Fruit fly (Drosophila melanogaster) Kc167 (cell line): ENCODE measurements around the gene Cdc42.

Experiments
- Myc ChIP-seq: fragments of >200 bp; optimal IDR thresholded peaks from 2 replicates; lab custom pipeline; 2017; ENCODE audit warnings: missing external identifiers
- Sin3A ChIP-seq: fragments of >200 bp; optimal IDR thresholded peaks from 2 replicates; lab custom pipeline; 2018; ENCODE audit warnings: missing external identifiers
- h ChIP-seq: fragments of >200 bp; optimal IDR thresholded peaks from 3 replicates; lab custom pipeline; 2018; ENCODE audit warnings: missing external identifiers
- insv ChIP-seq: fragments of >200 bp; optimal IDR thresholded peaks from 3 replicates; lab custom pipeline; 2018; ENCODE audit warnings: missing external identifiers
- psq ChIP-seq: fragments of >200 bp; optimal IDR thresholded peaks from 2 replicates; lab custom pipeline; 2017; ENCODE audit warnings: missing external identifiers
- ttk ChIP-seq: sonication (Bioruptor generic); optimal IDR thresholded peaks from 2 replicates; lab custom pipeline; 2017; ENCODE audit warnings: missing external identifiers

The Cdc42 gene

DNA sequence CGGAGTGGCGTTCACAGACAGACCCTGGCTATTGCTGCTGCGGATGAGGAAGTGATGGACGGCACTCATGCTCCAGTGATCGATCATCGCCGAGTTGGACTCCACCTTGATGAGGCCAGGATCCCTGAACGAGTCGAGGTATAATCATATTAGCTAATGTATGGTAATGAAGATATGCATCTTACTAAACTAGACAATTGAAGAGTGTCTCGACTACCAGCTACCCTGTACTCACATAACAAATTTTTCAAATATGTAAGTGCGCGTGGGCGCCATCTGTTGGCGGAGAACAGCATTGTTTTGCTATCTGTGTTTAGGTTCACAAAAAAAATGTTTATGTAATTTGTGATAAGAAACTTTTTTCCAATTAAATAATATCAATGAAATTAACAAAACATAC lies 17.7 kb upstream of the Cdc42 start:
- no peak for TF ChIP-seq h (lab: Kevin White, UChicago)
- no peak for TF ChIP-seq Sin3A (lab: Kevin White, UChicago)
- no peak for TF ChIP-seq insv
- TF ChIP-seq psq = no peak
- TF ChIP-seq Myc (lab: Kevin White, UChicago) = no peak
- TF ChIP-seq ttk = no peak

DNA sequence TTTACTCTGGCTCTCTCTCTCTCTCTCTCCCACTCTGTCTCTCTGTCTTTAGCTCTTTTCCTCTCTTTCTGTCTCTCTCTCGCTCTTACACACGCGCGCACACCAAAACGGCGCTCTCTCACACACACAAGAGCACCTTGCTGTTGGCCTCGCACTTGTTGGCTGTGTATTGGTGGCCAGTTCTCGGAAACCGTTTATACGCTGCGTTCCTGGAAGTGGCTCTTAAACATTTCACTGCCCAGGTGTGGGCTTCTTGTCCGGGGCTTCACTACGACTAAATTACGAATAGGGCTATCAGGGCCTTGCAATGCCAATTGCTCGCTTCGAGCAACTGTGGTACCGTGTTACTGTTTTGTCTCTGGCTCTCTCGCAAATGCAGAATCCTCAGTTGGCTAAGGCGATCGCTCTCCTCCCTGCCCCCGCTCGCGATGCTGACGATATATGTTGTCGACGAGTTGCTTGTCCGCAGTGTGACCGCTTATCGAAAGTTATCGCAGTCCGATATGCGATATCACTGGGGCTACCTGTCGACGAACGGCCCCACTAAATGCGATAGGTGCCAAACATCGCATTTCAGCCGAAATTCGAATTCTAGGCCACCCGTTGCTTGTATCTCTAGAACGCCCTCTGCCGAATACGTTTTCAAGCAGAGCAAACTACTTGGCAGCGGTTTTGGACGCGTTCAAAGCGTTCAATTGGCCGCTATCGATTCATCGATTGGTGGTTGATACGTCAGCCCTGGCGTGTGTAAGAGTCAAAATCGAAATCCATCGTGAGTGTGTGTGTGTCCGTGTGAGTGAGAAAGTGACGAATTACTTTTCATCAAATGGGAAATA lies 13.6 kb upstream of the Cdc42 start, which contains the start of the genes dome and Ubqn:
Gene dome, minus strand, starts transcription at position 479 of the 836 bp plus-strand sequence.
Gene Ubqn, plus strand, starts transcription at position 769 of the 836 bp plus-strand sequence.
- no peak for TF ChIP-seq insv

DNA sequence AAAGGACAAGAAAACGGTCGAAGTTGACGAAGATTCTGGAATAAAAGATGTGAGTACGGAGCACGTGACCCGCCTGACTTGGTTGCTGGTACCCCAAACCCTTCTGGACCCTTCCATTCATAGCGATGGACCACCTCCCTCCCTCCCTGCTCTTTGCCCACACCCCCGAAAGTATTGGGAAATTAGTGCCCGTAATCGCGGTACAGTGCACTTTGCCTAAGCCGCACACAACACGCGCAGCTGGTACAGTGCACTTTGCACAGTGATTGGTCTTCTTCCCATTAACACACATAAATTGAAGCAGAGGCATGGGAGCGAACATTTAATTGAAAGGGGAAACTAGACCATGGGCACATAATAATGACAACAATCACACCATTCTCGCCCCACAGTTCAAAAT lies 12.8 kb upstream of the Cdc42 start:
- TF ChIP-seq psq (no peak), insv (no peak), Myc (lab: Kevin White, UChicago) (no peak), h (lab: Kevin White, UChicago) (no peak), ttk (no peak), Sin3A (lab: Kevin White, UChicago) (no peak)

DNA sequence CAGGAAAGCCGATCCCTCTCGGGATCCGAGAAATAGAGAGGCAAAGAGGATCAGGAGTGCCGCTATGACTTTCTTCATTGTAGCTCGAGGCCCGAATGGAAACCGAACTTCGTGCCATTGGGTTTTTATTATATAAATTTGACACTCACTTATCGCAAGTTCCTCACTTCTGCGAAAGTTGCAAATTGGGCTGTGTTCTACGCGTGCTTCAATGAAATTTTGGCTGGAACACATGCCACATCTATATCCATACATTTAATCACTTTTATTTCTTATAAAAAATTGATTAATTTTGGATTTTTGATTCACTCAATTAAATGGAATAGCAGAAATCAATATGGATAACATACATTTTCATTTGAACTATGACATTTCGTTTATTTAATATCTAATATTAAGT lies 8.0 kb upstream of the Cdc42 start, which contains the start of gene CG14227:
Gene CG14227, minus strand, starts transcription at position 101 of the 400 bp plus-strand sequence.
- no peak for TF ChIP-seq Myc (lab: Kevin White, UChicago)

DNA sequence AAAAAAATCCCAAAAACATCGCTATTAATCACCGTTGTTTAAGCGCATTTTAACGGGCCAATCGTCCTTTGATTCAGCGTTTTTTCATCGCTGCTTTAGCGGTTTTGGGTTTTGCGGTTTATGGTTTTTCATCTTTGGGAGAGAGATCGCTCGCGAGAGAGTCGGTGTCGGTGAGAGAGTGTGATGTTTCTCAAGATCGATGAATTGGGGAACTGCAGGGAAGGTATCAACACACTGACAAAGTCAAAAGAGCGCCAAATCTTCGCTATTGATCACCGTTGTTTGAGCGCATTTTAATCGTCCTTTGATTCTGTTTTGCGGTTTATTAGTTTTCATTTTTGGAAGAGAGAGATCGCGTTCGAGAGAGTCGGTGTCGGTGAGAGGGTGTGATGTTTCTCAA lies 6.8 kb upstream of the Cdc42 start:
- TF ChIP-seq Myc (lab: Kevin White, UChicago) = no peak
- TF ChIP-seq h (lab: Kevin White, UChicago) = no peak
- TF ChIP-seq ttk = no peak
- no peak for TF ChIP-seq psq
- no peak for TF ChIP-seq Sin3A (lab: Kevin White, UChicago)
- TF ChIP-seq insv = no peak

DNA sequence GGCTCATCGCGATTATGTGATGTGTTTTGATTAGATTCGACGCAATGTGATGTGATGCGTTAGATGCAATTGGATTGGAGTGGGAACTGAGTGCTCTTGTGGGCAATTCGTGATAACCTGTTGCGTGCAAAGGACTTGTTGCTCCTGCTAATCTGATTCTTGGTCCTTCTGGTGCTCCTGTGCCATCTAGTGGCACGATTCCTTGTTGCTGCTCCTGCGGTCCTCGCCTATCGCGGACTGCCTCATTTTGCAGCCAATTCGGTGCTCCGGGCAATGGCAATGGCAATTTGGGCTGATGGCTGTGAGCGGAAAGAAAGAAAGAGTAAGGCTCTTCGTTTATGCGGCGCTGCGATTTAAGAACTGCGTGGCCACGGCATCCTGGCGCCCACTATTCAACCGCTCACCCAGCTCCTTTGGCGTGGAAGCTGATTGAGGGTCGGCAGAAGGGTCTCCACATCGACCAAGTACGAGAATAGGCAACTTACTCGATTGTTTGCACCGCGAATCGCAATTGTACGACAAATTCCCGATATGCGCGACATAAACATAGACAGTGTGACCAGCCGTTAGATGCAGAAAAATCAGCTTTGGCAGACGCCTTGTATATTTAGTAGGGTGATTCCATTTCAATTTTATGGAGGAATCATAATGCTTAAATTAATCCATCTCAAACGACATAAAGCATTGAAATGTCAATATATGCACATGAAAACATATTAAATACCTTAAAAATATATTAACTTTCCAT lies 3.8 kb upstream of the Cdc42 start, which contains the start of gene Mer:
Gene Mer, minus strand, starts transcription at position 550 of the 748 bp plus-strand sequence.
- TF ChIP-seq ttk (no peak), Myc (lab: Kevin White, UChicago) (no peak), h (lab: Kevin White, UChicago) (no peak), insv (peak; percentile 31)

DNA sequence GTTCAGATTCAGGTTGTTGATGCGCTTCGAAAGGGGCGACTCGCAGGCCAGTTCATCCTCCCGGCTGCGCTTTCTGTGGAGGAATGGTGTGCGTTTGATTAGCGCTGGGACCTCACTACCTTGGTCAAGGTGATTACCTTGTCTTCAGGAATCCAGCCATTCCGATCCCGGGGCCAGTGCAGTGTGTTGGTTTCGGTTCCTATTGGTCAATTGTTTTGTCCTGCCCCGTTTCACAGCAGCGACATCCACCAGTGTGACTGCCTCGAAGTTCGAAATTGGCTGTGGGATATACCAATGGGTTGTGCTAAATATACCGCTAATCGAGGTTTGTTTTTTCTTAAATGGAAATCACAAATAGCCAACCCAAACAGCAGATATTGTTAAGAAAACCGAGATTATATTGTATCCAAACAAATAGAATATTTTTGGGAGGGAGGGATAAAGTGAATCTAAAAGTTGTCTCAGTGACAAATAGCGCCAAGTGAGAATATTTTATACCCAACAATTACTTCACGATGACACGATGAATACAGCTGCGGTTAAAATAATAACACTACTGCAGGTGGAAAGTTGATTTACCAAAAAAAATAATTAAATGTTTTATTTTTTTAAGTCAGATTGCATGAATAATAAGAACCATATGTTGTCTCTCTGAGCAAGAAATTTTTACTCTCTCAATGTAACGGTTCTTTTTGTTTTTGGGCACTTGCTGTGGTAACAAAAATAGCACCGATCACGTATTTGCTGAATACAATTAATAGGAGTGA lies 1.9 kb upstream of the Cdc42 start, which contains the start of gene CG14229:
Gene CG14229, minus strand, starts transcription at position 459 of the 767 bp plus-strand sequence.
- TF ChIP-seq h (lab: Kevin White, UChicago) (no peak), ttk (no peak), psq (no peak), insv (no peak), Myc (lab: Kevin White, UChicago) (no peak), Sin3A (lab: Kevin White, UChicago) (no peak)

DNA sequence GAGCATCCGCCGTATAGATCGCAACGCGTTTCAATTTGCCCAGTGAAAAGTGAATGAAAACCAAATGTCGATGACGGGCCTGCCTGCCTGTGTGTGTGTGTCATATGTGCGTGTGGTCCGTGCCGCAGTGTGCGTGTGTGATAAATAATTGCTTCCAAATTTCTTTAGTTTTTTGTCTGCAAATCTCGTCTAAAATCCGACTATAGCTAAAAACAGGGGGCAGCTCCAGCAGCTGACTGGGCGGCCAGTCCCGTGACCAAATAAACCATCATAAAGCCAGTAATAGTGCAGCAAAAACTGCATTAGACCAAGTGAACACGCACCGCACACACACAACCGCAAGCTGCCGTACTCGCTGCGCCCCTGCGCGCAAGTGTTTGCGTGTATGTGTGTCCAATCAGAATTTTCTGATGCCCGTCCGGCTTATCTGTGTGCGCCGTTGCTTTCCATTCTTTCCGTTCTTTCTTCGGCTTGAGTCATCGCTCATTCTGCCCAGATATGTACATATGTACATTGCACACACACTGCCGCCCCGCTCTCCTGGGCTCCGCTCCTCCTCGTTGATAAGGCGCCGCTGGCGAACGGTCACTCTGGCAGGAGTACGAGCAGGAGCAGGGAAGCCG lies 475 bp downstream of the Cdc42 start:
- TF ChIP-seq h (lab: Kevin White, UChicago) (no peak), insv (no peak), ttk (no peak), psq (no peak), Sin3A (lab: Kevin White, UChicago) (no peak), Myc (lab: Kevin White, UChicago) (no peak)

DNA sequence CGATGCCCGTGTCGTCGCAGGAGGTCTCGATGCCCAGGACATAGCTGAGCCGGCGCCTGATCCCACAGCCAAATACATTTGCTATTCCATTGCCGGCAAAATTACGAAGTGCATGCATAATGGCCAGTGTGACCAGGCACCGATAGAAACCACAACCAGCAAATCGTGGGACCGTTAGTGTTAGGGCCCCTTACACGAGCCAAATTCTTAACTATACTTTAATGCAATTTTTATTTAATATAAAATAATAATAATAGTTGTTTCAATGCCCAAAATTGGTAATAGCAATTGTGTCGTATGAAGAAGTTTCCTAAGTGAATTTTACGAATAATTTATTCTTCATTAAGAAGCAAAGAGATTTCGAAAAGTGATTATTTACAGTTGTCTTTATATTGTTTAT lies 4.7 kb downstream of the Cdc42 start, which contains the start of gene Tcs4:
Gene Tcs4, minus strand, starts transcription at position 145 of the 400 bp plus-strand sequence.
- TF ChIP-seq insv = no peak
- no peak for TF ChIP-seq psq
- no peak for TF ChIP-seq ttk
- no peak for TF ChIP-seq Myc (lab: Kevin White, UChicago)
- no peak for TF ChIP-seq Sin3A (lab: Kevin White, UChicago)
- no peak for TF ChIP-seq h (lab: Kevin White, UChicago)

DNA sequence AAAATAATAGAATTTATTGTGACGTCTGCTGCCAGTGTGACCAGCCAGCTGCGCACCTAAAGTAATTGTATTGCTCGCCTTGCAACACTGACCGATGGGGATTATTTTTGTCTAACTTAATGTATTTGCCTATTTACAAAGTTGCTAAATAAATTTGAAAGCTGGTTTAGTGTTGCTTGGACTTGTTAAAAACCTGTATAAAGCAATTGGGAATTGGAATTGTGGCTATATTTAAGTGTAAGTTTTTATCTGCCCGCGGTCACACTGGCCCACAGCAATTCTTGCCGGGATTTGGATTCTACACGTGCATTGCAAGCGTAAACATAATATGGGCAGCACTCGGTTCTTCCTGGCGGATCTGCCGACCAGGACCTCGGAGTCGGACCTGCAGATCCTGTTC lies 7.2 kb downstream of the Cdc42 start, which contains the start of the genes CG14230 and CG14232:
Gene CG14230, plus strand, starts transcription at position 94 of the 400 bp plus-strand sequence.
Gene CG14232, minus strand, starts transcription at position 177 of the 400 bp plus-strand sequence.
- TF ChIP-seq insv (no peak), ttk (no peak), psq (no peak), Myc (lab: Kevin White, UChicago) (no peak), Sin3A (lab: Kevin White, UChicago) (no peak), h (lab: Kevin White, UChicago) (no peak)

DNA sequence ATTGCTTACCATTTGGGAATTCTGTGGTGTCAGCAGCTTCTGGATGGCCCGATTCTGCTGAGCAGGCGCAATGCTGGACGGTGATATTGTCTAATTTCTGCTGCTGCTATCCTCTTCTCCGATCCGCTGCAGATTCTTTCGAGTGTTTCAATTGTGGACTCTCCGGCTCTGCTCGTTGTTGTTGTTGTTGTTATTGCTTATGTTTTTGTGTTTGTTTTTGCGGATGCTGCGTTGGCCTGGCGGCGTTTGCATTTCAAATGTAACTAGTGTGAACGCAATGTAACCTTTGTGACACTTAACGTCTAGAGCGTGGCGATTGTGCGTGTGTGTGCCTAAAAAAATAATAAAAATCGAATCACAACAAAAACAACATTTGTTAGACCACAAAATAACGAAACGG lies 15.0 kb downstream of the Cdc42 start:
- no peak for TF ChIP-seq psq
- TF ChIP-seq Sin3A (lab: Kevin White, UChicago) = no peak
- no peak for TF ChIP-seq Myc (lab: Kevin White, UChicago)
- TF ChIP-seq insv = no peak
- no peak for TF ChIP-seq h (lab: Kevin White, UChicago)
- no peak for TF ChIP-seq ttk
